Fruit fly (Drosophila melanogaster): ENCODE results near the gene CG45545.

CG45545 gene

DNA sequence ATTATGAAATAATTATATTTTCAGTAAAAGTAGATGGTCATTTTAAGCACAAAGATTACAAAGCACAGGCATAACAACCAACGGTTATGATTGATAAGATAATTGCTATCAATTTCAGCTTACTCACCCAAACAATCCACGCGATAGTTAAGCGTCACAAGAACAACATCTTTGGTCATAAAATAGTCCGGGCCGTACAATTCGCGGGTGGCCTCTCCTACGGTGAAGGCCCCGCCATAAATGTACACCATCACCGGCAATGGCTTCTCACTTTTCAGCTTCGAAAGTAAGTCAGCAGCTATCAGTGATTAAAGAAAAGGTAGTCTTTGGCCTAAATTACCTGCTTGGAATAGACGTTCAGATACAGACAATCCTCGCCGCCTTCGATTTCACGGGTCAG is 16.2 kb upstream of the CG45545 start:
- no peak for TF ChIP-seq noc (tag; optimal IDR thresholded peaks at IDR 0.05)

DNA sequence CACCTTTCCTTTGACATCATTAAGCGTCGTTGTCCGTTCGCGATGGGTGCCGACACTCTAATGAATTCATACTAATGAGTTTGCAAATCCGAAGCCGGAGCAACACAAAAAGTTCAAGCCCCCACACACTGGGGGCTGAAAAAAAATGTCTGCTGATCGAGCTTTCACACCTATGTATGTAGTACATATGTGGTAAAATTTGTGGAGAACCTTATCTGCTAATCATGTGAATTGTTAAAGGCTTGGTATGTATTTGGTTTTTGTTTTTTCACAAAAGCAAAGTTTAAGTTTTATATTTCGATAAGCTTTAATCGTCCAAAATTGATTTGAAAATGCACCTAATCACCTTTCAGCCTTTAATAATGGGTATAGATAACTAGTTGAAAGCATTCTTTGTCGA is 15.5 kb upstream of the CG45545 start, which contains the start of gene alpha-Est5:
alpha-Est5 (minus strand) TSS at position 110 of the 400 bp plus-strand sequence.
- no peak for TF ChIP-seq noc (tag; optimal IDR thresholded peaks at IDR 0.05)

DNA sequence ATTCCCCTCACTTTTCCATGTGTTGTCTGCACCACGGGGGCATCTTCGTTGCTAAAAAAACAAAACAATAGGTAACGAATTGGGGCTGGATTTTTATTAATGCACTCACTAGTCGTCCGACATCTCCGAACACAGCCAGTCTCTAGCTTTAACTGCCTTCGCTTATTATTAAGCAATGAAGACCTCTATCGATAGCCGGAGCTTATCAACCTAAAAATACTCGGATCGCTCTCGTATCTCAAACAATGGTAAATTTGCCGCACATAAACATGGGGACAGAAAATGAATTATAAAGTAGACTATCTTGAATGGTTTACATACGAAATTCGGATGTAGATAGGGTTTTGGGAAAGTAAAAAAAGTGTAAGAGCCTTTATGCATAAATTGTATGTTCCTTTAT is 13.4 kb upstream of the CG45545 start, which contains the start of gene alpha-Est4:
alpha-Est4 (minus strand) TSS at position 181 of the 400 bp plus-strand sequence.
- no peak for TF ChIP-seq noc (tag; optimal IDR thresholded peaks at IDR 0.05)

DNA sequence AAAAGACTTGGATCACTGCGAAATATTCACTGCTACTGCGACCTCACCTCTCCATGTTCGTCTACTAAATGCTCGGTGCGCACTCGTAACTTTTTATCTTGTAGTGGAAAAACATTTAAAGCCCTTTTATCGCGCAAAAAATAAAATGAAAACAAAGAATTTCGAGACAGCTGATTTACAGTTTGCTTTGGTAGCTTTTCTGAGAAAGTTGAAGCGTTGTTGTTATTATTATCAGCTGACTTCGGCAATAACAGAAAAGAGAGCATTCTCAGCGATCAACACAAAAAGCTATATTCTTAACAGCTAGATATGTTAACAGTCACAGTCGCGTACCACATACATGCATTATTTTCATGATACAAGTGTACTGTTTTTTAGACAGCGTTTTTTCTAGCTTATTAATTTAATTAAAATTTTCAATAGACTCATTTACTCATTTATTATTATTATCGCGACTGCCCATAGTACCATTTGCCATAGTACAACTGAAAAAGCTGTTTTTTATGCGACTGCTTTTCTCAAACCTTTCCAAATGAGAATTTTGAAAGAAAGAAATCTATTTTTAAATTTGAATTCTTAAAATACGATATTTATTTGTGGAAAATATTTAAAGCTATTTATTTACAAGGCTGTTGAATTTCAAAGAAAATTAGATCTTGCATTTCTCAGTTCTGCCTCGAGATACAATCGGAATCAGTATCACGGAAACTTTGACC is 10.5 kb upstream of the CG45545 start, which contains the start of the genes alpha-Est3 and alpha-Est2:
alpha-Est3 (minus strand) TSS at position 487 of the 716 bp plus-strand sequence.
alpha-Est2 (plus strand) TSS at position 666 of the 716 bp plus-strand sequence.
- TF ChIP-seq noc (tag; optimal IDR thresholded peaks at IDR 0.05), result no peak

DNA sequence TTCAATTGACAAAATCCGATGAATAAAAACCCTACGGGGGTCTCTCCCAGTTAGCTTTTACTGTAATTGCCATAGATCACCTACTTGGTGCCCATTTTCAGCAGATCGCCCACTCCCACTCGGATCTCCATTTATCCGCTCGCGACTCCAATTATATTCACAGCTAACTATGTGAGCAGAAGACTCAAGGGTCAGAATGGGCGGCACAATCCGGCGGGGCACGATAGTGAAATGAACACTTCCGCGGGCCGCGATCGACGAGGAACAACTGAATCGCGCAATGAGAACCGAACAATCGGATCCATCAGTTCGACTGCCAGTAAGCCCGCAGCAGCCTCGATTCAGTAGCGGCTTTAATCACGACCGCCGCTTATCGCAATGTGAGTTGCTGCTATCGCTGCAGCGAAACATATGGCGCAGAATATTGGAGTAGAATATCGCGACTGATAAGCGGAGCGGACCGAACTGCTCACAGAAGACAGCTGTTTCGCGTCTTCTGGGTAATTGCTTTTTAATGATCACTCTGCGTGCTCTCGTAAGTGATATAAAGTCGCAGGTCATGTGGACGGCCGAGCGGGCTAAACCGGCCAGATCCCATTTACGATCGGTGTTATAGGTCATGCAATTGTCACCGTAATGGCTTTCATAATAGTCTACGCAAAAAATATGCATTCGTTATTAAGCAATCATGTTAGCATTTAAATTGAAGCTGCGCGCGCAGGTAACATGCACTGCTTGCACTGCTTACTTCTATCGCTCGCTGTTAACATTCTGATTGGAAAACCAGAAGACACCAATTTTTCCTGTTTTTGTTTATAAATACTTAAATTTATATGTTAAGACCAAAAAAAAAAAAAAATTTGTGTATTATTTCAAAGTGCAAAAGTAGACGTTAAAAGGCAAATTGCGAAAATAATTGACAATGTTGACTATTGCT is 2.7 kb upstream of the CG45545 start, which contains the start of gene alpha-Est1:
alpha-Est1 (minus strand) TSS at position 317 of the 937 bp plus-strand sequence.
- TF ChIP-seq noc (tag; optimal IDR thresholded peaks at IDR 0.05), result peak; percentile 19

DNA sequence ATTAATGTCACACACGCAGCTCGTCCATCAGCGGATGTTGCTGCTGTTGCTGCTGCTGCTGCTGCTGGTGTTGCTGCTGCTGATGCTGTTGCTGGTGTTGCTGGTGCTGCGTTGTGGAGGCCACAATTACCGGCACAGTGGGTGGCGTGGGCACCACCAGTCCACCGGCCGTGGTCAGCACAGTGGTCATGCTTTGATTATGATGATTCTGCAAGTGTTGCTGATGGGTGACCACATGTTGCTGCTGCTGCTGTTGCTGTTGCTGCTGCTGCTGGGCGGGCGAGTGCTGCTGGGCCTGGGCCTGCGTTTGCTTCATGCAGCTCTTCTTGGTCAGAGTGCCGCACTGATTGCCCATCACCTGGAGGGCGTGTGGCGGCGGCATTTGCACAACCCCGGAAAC is 20.4 kb downstream of the CG45545 start:
- no peak for TF ChIP-seq noc (tag; optimal IDR thresholded peaks at IDR 0.05)

DNA sequence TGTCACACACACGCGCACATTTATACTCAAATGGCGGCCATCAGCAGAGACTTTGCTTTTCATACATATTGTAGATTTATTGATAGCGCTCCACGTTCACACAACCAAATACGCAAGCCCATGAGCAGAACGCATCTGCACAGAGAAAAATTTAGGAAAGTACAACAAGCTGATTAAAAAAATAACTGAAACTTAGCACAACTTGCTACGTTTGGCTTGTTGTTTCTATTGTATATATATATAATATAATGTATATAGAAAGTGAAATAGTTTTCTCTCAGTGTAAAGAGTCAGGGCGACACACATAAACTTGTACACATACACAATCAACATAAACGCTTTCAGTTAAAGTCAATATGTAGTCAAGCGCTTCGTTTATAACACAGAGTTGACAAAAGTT is 39.4 kb downstream of the CG45545 start:
- no peak for TF ChIP-seq noc (tag; optimal IDR thresholded peaks at IDR 0.05)
